Fruit fly (Drosophila melanogaster) whole organism, embryonic: ENCODE results near the gene CG7766.

Source experiments
- ATbp ChIP-seq: fragments of 200-800 bp; sonication (Bioruptor generic); optimal IDR thresholded peaks from 2 replicates; lab custom pipeline; 2017; ENCODE audit warnings: missing biosample characterization, mild to moderate bottlenecking, missing genetic modification characterization, missing genetic modification reagents
- Antp ChIP-seq: fragments of 200-800 bp; sonication (Bioruptor generic); optimal IDR thresholded peaks from 3 replicates; lab custom pipeline; 2016; ENCODE audit warnings: missing biosample characterization, missing genetic modification characterization
- Bgb ChIP-seq: fragments of 200-800 bp; sonication (Bioruptor generic); IDR thresholded peaks from 2 replicates; pipeline ENCODE4 v1.3.6; 2022; ENCODE audit warnings: missing biosample characterization, missing genetic modification characterization; ENCODE audit not compliant: partially characterized antibody
- CG1024 ChIP-seq: fragments of 200-800 bp; sonication (Bioruptor generic); IDR thresholded peaks from 2 replicates; pipeline ENCODE4 v1.3.6; 2022; ENCODE audit warnings: missing biosample characterization, missing genetic modification characterization
- CG11085 ChIP-seq: fragments of 200-800 bp; sonication (Bioruptor generic); IDR thresholded peaks from 2 replicates; pipeline ENCODE4 v1.3.6; 2022; ENCODE audit warnings: missing biosample characterization, missing genetic modification characterization
- CG12104 ChIP-seq: fragments of 200-800 bp; sonication (Bioruptor generic); optimal IDR thresholded peaks from 3 replicates; lab custom pipeline; 2016; ENCODE audit warnings: missing biosample characterization, missing genetic modification characterization
- CG14441 ChIP-seq: fragments of 200-800 bp; sonication (Bioruptor generic); IDR thresholded peaks from 2 replicates; pipeline ENCODE4 v1.3.6; 2022; ENCODE audit warnings: missing biosample characterization, missing genetic modification characterization
- CG15073 ChIP-seq: fragments of 200-800 bp; sonication (Bioruptor generic); optimal IDR thresholded peaks from 2 replicates; lab custom pipeline; 2016; ENCODE audit warnings: missing biosample characterization, missing genetic modification characterization
- CG16815 ChIP-seq: fragments of 200-800 bp; sonication (Bioruptor generic); optimal IDR thresholded peaks from 3 replicates; lab custom pipeline; 2017; ENCODE audit warnings: missing biosample characterization, mild to moderate bottlenecking, missing genetic modification characterization
- CG17385 ChIP-seq: fragments of 200-800 bp; sonication (Bioruptor generic); optimal IDR thresholded peaks from 3 replicates; lab custom pipeline; 2018; ENCODE audit warnings: missing biosample characterization, mild to moderate bottlenecking, missing genetic modification characterization
- CG17802 ChIP-seq: fragments of 200-800 bp; sonication (Bioruptor generic); optimal IDR thresholded peaks from 2 replicates; lab custom pipeline; 2018; ENCODE audit warnings: missing biosample characterization, mild to moderate bottlenecking, missing genetic modification characterization, moderate library complexity
- CG18262 ChIP-seq: fragments of 200-800 bp; optimal IDR thresholded peaks from 3 replicates; lab custom pipeline; 2019; ENCODE audit warnings: missing biosample characterization, mild to moderate bottlenecking, missing genetic modification characterization, moderate library complexity
- CG2116 ChIP-seq: fragments of 200-800 bp; sonication (Bioruptor generic); optimal IDR thresholded peaks from 3 replicates; lab custom pipeline; 2018; ENCODE audit warnings: missing biosample characterization, mild to moderate bottlenecking, missing genetic modification characterization
- CG2199 ChIP-seq: fragments of 200-800 bp; sonication (Bioruptor generic); IDR thresholded peaks from 3 replicates; pipeline ENCODE4 v1.3.6; 2022; ENCODE audit warnings: missing biosample characterization, missing genetic modification characterization
- CG2712 ChIP-seq: fragments of 200-800 bp; optimal IDR thresholded peaks from 3 replicates; lab custom pipeline; 2019; ENCODE audit warnings: missing biosample characterization, mild to moderate bottlenecking, missing genetic modification characterization, moderate library complexity
- CG31224 ChIP-seq: fragments of 200-800 bp; sonication (Bioruptor generic); IDR thresholded peaks from 2 replicates; pipeline ENCODE4 v1.3.6; 2022; ENCODE audit warnings: missing biosample characterization, missing genetic modification characterization
- CG34224 ChIP-seq: fragments of 200-800 bp; sonication (Bioruptor generic); IDR thresholded peaks from 3 replicates; pipeline ENCODE4 v1.3.6; 2022; ENCODE audit warnings: missing biosample characterization, missing genetic modification characterization; ENCODE audit not compliant: partially characterized antibody
- CG3838 ChIP-seq: fragments of 200-800 bp; sonication (Bioruptor generic); optimal IDR thresholded peaks from 3 replicates; lab custom pipeline; 2016; ENCODE audit warnings: missing biosample characterization, missing genetic modification characterization
- CG4328 ChIP-seq: fragments of 200-800 bp; sonication (Bioruptor generic); optimal IDR thresholded peaks from 3 replicates; lab custom pipeline; 2017; ENCODE audit warnings: missing biosample characterization, missing genetic modification reagents, missing genetic modification characterization
- CG4707 ChIP-seq: fragments of 200-800 bp; sonication (Bioruptor generic); optimal IDR thresholded peaks from 2 replicates; lab custom pipeline; 2018; ENCODE audit warnings: missing biosample characterization, mild to moderate bottlenecking, missing genetic modification characterization, moderate library complexity
- CG7556 ChIP-seq: fragments of 200-800 bp; sonication (Bioruptor generic); optimal IDR thresholded peaks from 2 replicates; lab custom pipeline; 2017; ENCODE audit warnings: missing biosample characterization, mild to moderate bottlenecking, missing genetic modification characterization
- CG9797 ChIP-seq: fragments of 200-800 bp; sonication (Bioruptor generic); optimal IDR thresholded peaks from 3 replicates; lab custom pipeline; 2018; ENCODE audit warnings: missing biosample characterization, mild to moderate bottlenecking, missing genetic modification characterization
- CrebB ChIP-seq: fragments of 200-800 bp; sonication (Bioruptor generic); optimal IDR thresholded peaks from 3 replicates; lab custom pipeline; 2018; ENCODE audit warnings: missing biosample characterization, mild to moderate bottlenecking, missing genetic modification characterization
- Fer2 ChIP-seq: fragments of 200-800 bp; sonication (Bioruptor generic); optimal IDR thresholded peaks from 2 replicates; lab custom pipeline; 2018; ENCODE audit warnings: missing biosample characterization, mild to moderate bottlenecking, missing genetic modification characterization, moderate library complexity
- Gug ChIP-seq: fragments of 200-800 bp; sonication (Bioruptor generic); IDR thresholded peaks from 4 replicates; pipeline ENCODE4 v1.3.6; 2022; ENCODE audit warnings: missing biosample characterization, missing genetic modification characterization
- H2.0 ChIP-seq: fragments of 200-800 bp; sonication (Bioruptor generic); IDR thresholded peaks from 2 replicates; pipeline ENCODE4 v1.3.6; 2022; ENCODE audit warnings: missing biosample characterization, missing genetic modification characterization
- Hr3 ChIP-seq: fragments of 200-800 bp; sonication (Bioruptor generic); optimal IDR thresholded peaks from 3 replicates; lab custom pipeline; 2016; ENCODE audit warnings: missing biosample characterization, missing genetic modification characterization
- MBD-R2 ChIP-seq: fragments of 200-800 bp; sonication (Bioruptor generic); IDR thresholded peaks from 2 replicates; pipeline ENCODE4 v1.3.6; 2022; ENCODE audit warnings: missing biosample characterization, missing genetic modification characterization
- Neu2 ChIP-seq: fragments of 200-800 bp; sonication (Bioruptor generic); optimal IDR thresholded peaks from 3 replicates; lab custom pipeline; 2016; ENCODE audit warnings: missing biosample characterization, missing genetic modification characterization, borderline replicate concordance
- Nf-YB ChIP-seq: fragments of 200-800 bp; sonication (Bioruptor generic); optimal IDR thresholded peaks from 3 replicates; lab custom pipeline; 2019; ENCODE audit warnings: missing biosample characterization, mild to moderate bottlenecking, missing genetic modification characterization, moderate library complexity
- Ravus ChIP-seq: fragments of 200-800 bp; sonication (Bioruptor generic); IDR thresholded peaks from 2 replicates; pipeline ENCODE4 v1.3.6; 2022; ENCODE audit warnings: missing biosample characterization, missing genetic modification characterization
- Spps ChIP-seq: fragments of 200-800 bp; sonication (Bioruptor generic); optimal IDR thresholded peaks from 2 replicates; lab custom pipeline; 2018; ENCODE audit warnings: missing biosample characterization, mild to moderate bottlenecking, missing genetic modification characterization
- Xrp1 ChIP-seq: fragments of 200-800 bp; sonication (Bioruptor generic); IDR thresholded peaks from 2 replicates; pipeline ENCODE4 v1.3.6; 2022; ENCODE audit warnings: missing biosample characterization, missing genetic modification characterization
- dmrt99B ChIP-seq: fragments of 200-800 bp; sonication (Bioruptor generic); optimal IDR thresholded peaks from 2 replicates; lab custom pipeline; 2018; ENCODE audit warnings: missing biosample characterization, mild to moderate bottlenecking, missing genetic modification characterization, moderate library complexity
- dpn ChIP-seq, 2 experiments: fragments of 200-800 bp; sonication (Bioruptor generic); optimal IDR thresholded peaks; 3 replicates each; lab custom pipeline; 2016; ENCODE audit warnings: missing biosample characterization in 2 of 2, missing genetic modification characterization in 2 of 2
- ems ChIP-seq: fragments of 200-800 bp; sonication (Bioruptor generic); optimal IDR thresholded peaks from 3 replicates; lab custom pipeline; 2016; ENCODE audit warnings: missing biosample characterization, missing genetic modification characterization
- kni ChIP-seq: fragments of 200-800 bp; sonication (Bioruptor generic); optimal IDR thresholded peaks from 3 replicates; lab custom pipeline; 2017; ENCODE audit warnings: mild to moderate bottlenecking, missing biosample characterization, missing genetic modification reagents, missing genetic modification characterization
- lola ChIP-seq, 3 experiments: fragments of >200 bp in 2 of 3; fragments of 200-800 bp in 1 of 3; sonication (Bioruptor generic) in 1 of 3; optimal IDR thresholded peaks; 2 replicates each; lab custom pipeline; 2017 to 2019; ENCODE audit warnings: missing biosample characterization in 3 of 3, missing genetic modification characterization in 3 of 3, mild to moderate bottlenecking in 1 of 3, moderate library complexity in 1 of 3
- lov ChIP-seq, 2 experiments: fragments of 200-800 bp in 1 of 2; fragments of >200 bp in 1 of 2; sonication (Bioruptor generic) in 1 of 2; IDR thresholded peaks in 1 of 2; optimal IDR thresholded peaks in 1 of 2; 2 replicates in 1 of 2; 3 replicates in 1 of 2; pipeline versions ENCODE4 v1.3.6 to Lab custom; 2017 to 2022; ENCODE audit warnings: missing biosample characterization in 1 of 2, missing genetic modification characterization in 1 of 2
- maf-S ChIP-seq: fragments of 200-800 bp; sonication (Bioruptor generic); optimal IDR thresholded peaks from 2 replicates; lab custom pipeline; 2016; ENCODE audit warnings: missing biosample characterization, missing genetic modification characterization
- oc ChIP-seq: fragments of 200-800 bp; sonication (Bioruptor generic); optimal IDR thresholded peaks from 2 replicates; lab custom pipeline; 2018; ENCODE audit warnings: missing biosample characterization, mild to moderate bottlenecking, missing genetic modification characterization, moderate library complexity
- peb ChIP-seq: fragments of 200-800 bp; sonication (Bioruptor generic); IDR thresholded peaks from 2 replicates; pipeline ENCODE4 v1.3.6; 2022; ENCODE audit warnings: missing biosample characterization, missing genetic modification characterization
- pzg ChIP-seq: fragments of 200-800 bp; sonication (Bioruptor generic); optimal IDR thresholded peaks from 3 replicates; lab custom pipeline; 2018; ENCODE audit warnings: missing biosample characterization, mild to moderate bottlenecking, missing genetic modification characterization, moderate library complexity
- row ChIP-seq: fragments of 200-800 bp; sonication (Bioruptor generic); IDR thresholded peaks from 3 replicates; pipeline ENCODE4 v1.3.6; 2022; ENCODE audit warnings: missing biosample characterization, missing genetic modification characterization
- schlank ChIP-seq: fragments of 200-800 bp; sonication (Bioruptor generic); optimal IDR thresholded peaks from 2 replicates; lab custom pipeline; 2018; ENCODE audit warnings: missing biosample characterization, mild to moderate bottlenecking, missing genetic modification characterization
- shn ChIP-seq: fragments of 200-800 bp; sonication (Bioruptor generic); optimal IDR thresholded peaks from 3 replicates; lab custom pipeline; 2016; ENCODE audit warnings: missing biosample characterization, missing genetic modification characterization
- sug ChIP-seq: fragments of 200-800 bp; optimal IDR thresholded peaks from 2 replicates; lab custom pipeline; 2019; ENCODE audit warnings: missing biosample characterization, mild to moderate bottlenecking, missing genetic modification characterization, moderate library complexity
- vnd ChIP-seq: fragments of 200-800 bp; sonication (Bioruptor generic); IDR thresholded peaks from 3 replicates; pipeline ENCODE4 v1.3.6; 2022; ENCODE audit warnings: missing biosample characterization, missing genetic modification characterization; ENCODE audit not compliant: partially characterized antibody

The CG7766 gene

dm6 chrX:9109072-9109844, 5.7 kb upstream of the CG7766 start (continued):
- TF ChIP-seq CG17802 = peak; percentile 30
- peak; percentile 20 for TF ChIP-seq Nf-YB (GFP tag; lab: Kevin White, UChicago)
- peak; percentile 47 for TF ChIP-seq Antp (GFP tag; lab: Kevin White, UChicago)
- TF ChIP-seq lov (optimal IDR thresholded peaks at IDR 0.05; lab: Kevin White, UChicago) = no peak
- no peak for TF ChIP-seq lov (GFP tag; IDR thresholded peaks at IDR 0.05; lab: Robert Waterston, UW)
- TF ChIP-seq MBD-R2 (GFP tag; lab: Robert Waterston, UW) = peak; percentile 36; the same call in 1 of the 2 replicates
- peak; percentile 42 to 46 for TF ChIP-seq dpn (GFP tag; optimal IDR thresholded peaks at IDR 0.05; lab: Kevin White, UChicago)
- TF ChIP-seq Ravus (GFP tag; lab: Robert Waterston, UW) = no peak
- TF ChIP-seq vnd (GFP tag; lab: Robert Waterston, UW) = no peak
- peak; percentile 12 for TF ChIP-seq Spps
- no peak for TF ChIP-seq CG3838 (GFP tag; lab: Kevin White, UChicago)
- no peak for TF ChIP-seq schlank (tag; lab: Kevin White, UChicago)
- no peak for TF ChIP-seq CrebB
- TF ChIP-seq CG16815 = peak; percentile 43
- TF ChIP-seq dmrt99B (tag; lab: Kevin White, UChicago) = no peak
- peak; percentile 36 for TF ChIP-seq CG4707 (GFP tag; lab: Kevin White, UChicago)
- peak; percentile 62 for TF ChIP-seq CG2712 (tag; lab: Kevin White, UChicago)
- no peak for TF ChIP-seq CG15073
- TF ChIP-seq Gug (GFP tag; lab: Robert Waterston, UW) = peak; percentile 5; the same call in 1 of the 4 replicates
- no peak for TF ChIP-seq Neu2 (GFP tag; lab: Kevin White, UChicago)
- TF ChIP-seq pzg (GFP tag; lab: Kevin White, UChicago) = peak; percentile 52
- peak; percentile 45 for TF ChIP-seq CG2116 (GFP tag; lab: Kevin White, UChicago)
- TF ChIP-seq CG31224 (GFP tag; lab: Robert Waterston, UW) = no peak
- no peak for TF ChIP-seq sug (tag; lab: Kevin White, UChicago)
- no peak for TF ChIP-seq oc (tag; lab: Kevin White, UChicago)
- TF ChIP-seq kni = no peak
- TF ChIP-seq maf-S = peak; percentile 52
- peak; percentile 69 for TF ChIP-seq CG9797 (GFP tag; lab: Kevin White, UChicago)
- peak; percentile 41 for TF ChIP-seq ems (GFP tag; lab: Kevin White, UChicago)
- peak; percentile 52; the same call in 1 of the 2 replicates for TF ChIP-seq CG14441
- 0 out of 2 replicates have a peak, but pooled peaks have one; percentile 13 for TF ChIP-seq CG11085 (GFP tag; lab: Robert Waterston, UW)
- peak; percentile 36 for TF ChIP-seq CG17385 (GFP tag; lab: Kevin White, UChicago)
- TF ChIP-seq Fer2 (tag; lab: Kevin White, UChicago) = no peak
- TF ChIP-seq shn (GFP tag; lab: Kevin White, UChicago) = peak; percentile 72
- no peak for TF ChIP-seq ATbp
- peak; percentile 51 for TF ChIP-seq Hr3 (GFP tag; lab: Kevin White, UChicago)
- peak; percentile 36 for TF ChIP-seq H2.0 (GFP tag; lab: Robert Waterston, UW)
- TF ChIP-seq CG12104 = peak; percentile 61
- peak; percentile 38; the same call in 1 of the 2 replicates for TF ChIP-seq Xrp1 (GFP tag; lab: Robert Waterston, UW)
- peak; percentile 80 for TF ChIP-seq row (GFP tag; lab: Robert Waterston, UW)
- no peak for TF ChIP-seq CG4328 (GFP tag; lab: Kevin White, UChicago)
- peak; percentile 29; the same call in 1 of the 2 replicates for TF ChIP-seq peb (GFP tag; lab: Robert Waterston, UW)
- peak; percentile 61 for TF ChIP-seq CG18262
- TF ChIP-seq lola (GFP tag; optimal IDR thresholded peaks at IDR 0.05; lab: Kevin White, UChicago) = peak in 1 of 3 experiments; percentile 53
- TF ChIP-seq CG34224 (GFP tag; lab: Robert Waterston, UW) = no peak
- TF ChIP-seq CG2199 (GFP tag; lab: Robert Waterston, UW) = no peak
- TF ChIP-seq CG1024 (GFP tag; lab: Robert Waterston, UW) = no peak
- TF ChIP-seq CG7556 (GFP tag; lab: Kevin White, UChicago) = peak; percentile 45
- TF ChIP-seq Bgb = no peak
